Worm (Caenorhabditis elegans) whole organism, midembryonic: Measurements from ENCODE around the gene F09C6.10.

Experiments
- T22C8.4 ChIP-seq: fragments of 200-800 bp; sonication (Bioruptor generic); IDR thresholded peaks from 2 replicates; pipeline ENCODE4 v1.3.6; 2022; ENCODE audit warnings: missing genetic modification characterization, missing compliant biosample characterization
- cog-1 ChIP-seq: sonication (generic microtip); optimal IDR thresholded peaks from 2 replicates; lab custom pipeline; 2016; ENCODE audit warnings: missing genetic modification characterization, missing compliant biosample characterization
- flt-1 ChIP-seq: fragments of 200-800 bp; sonication (Bioruptor generic); IDR thresholded peaks from 2 replicates; pipeline ENCODE4 v1.3.6; 2022; ENCODE audit warnings: missing genetic modification characterization, missing compliant biosample characterization
- klf-2 ChIP-seq: fragments of 200-800 bp; sonication (Bioruptor generic); conservative IDR thresholded peaks from 2 replicates; pipeline ENCODE4 v1.3.6; 2022; ENCODE audit warnings: missing genetic modification reagents, missing genetic modification characterization, missing compliant biosample characterization
- med-1 ChIP-seq: sonication (generic microtip); optimal IDR thresholded peaks from 2 replicates; lab custom pipeline; 2017; ENCODE audit warnings: missing genetic modification characterization, mild to moderate bottlenecking, missing compliant biosample characterization, antibody characterized with exemption, missing genetic modification reagents; ENCODE audit not compliant: insufficient read depth
- ref-1 ChIP-seq: fragments of 200-800 bp; sonication (Bioruptor generic); conservative IDR thresholded peaks from 2 replicates; pipeline ENCODE4 v1.3.6; 2022; ENCODE audit warnings: missing genetic modification reagents, missing genetic modification characterization, missing compliant biosample characterization
- tab-1 ChIP-seq: fragments of 200-800 bp; sonication (Bioruptor generic); IDR thresholded peaks from 2 replicates; pipeline ENCODE4 v1.3.6; 2022; ENCODE audit warnings: missing genetic modification characterization, missing compliant biosample characterization
- ztf-23 ChIP-seq: fragments of 200-800 bp; sonication (Bioruptor generic); IDR thresholded peaks from 2 replicates; pipeline ENCODE4 v1.3.6; 2022; ENCODE audit warnings: missing genetic modification reagents, missing genetic modification characterization, missing compliant biosample characterization
- ztf-29 ChIP-seq: fragments of 200-800 bp; sonication (Bioruptor generic); IDR thresholded peaks from 2 replicates; pipeline ENCODE4 v1.3.6; 2022; ENCODE audit warnings: missing genetic modification reagents, missing genetic modification characterization, missing compliant biosample characterization

F09C6.10 gene

DNA sequence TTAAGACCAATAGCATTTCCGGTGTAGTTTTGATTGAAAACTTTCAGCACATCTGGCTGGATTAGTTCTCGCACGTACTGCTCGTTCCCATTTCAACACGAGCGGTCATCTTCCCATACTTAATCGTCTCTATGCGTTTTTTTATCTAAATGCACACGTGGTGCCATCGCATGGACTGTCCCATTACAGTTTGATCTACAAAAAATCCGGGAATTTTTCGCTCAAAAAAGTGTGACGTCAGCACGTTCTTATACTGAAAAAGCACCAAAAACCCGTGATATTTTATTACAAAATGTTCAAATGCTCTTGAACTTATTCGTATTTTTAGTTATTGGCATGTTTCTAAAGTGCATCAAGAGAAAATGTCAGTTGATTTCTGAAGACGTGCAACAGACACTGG lies 6.0 kb upstream of the F09C6.10 start, which contains the start of gene Y102A5C.4:
Gene Y102A5C.4 (plus strand): TSS at position 301 of the 400 bp plus-strand sequence.
- TF ChIP-seq ztf-23 (GFP tag; lab: Robert Waterston, UW), result no peak
- no peak for TF ChIP-seq cog-1 (tag; lab: Kevin White, UChicago)
- TF ChIP-seq ztf-29 (GFP tag; lab: Robert Waterston, UW), result no peak

DNA sequence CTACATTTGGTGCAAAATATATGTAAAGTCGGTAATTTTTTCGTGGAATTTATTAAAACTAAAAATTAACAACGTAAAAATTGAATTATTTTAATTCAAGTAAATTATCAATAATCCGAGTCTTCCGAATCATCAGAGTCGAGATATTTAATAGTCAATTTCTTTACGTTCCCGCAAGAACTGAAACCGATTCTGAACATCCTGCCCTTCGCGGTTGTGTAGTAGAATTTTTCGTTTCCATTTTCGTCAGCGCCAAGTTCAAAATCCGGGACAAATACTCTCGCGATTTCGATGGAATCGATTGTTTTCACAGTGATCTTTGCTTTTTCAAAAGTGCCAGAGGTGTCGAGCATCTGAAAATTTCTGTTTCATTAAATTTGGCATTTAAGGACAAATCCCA lies 3.7 kb upstream of the F09C6.10 start:
- TF ChIP-seq med-1 (GFP tag; lab: Kevin White, UChicago) (no peak), klf-2 (GFP tag; lab: Robert Waterston, UW) (no peak), tab-1 (GFP tag; lab: Robert Waterston, UW) (no peak), ref-1 (no peak), ztf-29 (GFP tag; lab: Robert Waterston, UW) (no peak), ztf-23 (GFP tag; lab: Robert Waterston, UW) (no peak), flt-1 (GFP tag; lab: Robert Waterston, UW) (no peak), T22C8.4 (GFP tag; lab: Robert Waterston, UW) (no peak), cog-1 (tag; lab: Kevin White, UChicago) (no peak)

DNA sequence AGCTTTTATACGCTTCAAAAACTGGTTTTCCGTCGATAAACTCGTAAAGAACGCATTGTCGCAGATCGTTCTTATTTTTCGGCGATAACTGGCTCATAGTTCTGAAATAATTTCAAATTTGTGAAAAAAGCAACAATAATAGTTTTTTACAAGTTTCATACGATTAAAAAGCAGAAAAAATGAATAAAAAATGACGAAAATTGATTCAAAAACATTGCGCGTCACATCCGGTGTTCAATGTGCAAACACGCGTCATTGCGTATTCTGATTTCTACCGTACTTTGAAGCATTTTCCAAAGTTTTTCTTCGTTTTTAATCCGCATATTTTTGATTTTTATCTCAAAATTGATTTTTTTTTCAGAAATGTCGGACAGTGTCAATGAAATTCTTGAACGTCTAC lies 2.4 kb upstream of the F09C6.10 start, which contains the start of the genes fbxa-206 and Y102A5C.2:
Gene fbxa-206 (minus strand): TSS at position 101 of the 400 bp plus-strand sequence.
Gene Y102A5C.2 (plus strand): TSS at position 354 of the 400 bp plus-strand sequence.
- no peak for TF ChIP-seq ref-1
- TF ChIP-seq ztf-23 (GFP tag; lab: Robert Waterston, UW), result no peak
- no peak for TF ChIP-seq klf-2 (GFP tag; lab: Robert Waterston, UW)
- TF ChIP-seq ztf-29 (GFP tag; lab: Robert Waterston, UW), result no peak
- no peak for TF ChIP-seq T22C8.4 (GFP tag; lab: Robert Waterston, UW)
- TF ChIP-seq cog-1 (tag; lab: Kevin White, UChicago), result no peak
- no peak for TF ChIP-seq med-1 (GFP tag; lab: Kevin White, UChicago)
- TF ChIP-seq flt-1 (GFP tag; lab: Robert Waterston, UW), result no peak
- TF ChIP-seq tab-1 (GFP tag; lab: Robert Waterston, UW), result no peak

DNA sequence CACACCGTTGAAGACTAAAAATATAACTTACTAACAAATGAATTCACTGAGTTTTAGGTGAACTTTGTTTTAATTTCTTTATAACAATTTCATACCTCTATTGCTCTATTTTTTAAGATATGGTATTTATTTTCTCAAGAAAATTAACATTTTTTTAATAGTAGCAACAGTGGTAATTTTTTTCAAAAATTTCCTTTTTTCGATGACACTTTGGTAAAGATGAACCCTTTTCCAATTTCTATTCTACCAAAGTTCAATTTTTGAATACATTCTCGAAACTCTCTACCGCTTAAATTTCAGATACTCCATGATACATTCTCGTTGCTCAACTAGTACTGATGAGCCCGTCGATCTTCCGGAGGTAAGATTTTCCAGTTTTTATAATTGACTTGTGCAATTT lies 4.0 kb downstream of the F09C6.10 start, which contains the start of gene nhr-116:
Gene nhr-116 (plus strand): TSS at position 301 of the 400 bp plus-strand sequence.
- no peak for TF ChIP-seq flt-1 (GFP tag; lab: Robert Waterston, UW)
- no peak for TF ChIP-seq tab-1 (GFP tag; lab: Robert Waterston, UW)
- TF ChIP-seq ref-1, result no peak
- TF ChIP-seq cog-1 (tag; lab: Kevin White, UChicago), result no peak
- no peak for TF ChIP-seq T22C8.4 (GFP tag; lab: Robert Waterston, UW)
- no peak for TF ChIP-seq ztf-29 (GFP tag; lab: Robert Waterston, UW)

DNA sequence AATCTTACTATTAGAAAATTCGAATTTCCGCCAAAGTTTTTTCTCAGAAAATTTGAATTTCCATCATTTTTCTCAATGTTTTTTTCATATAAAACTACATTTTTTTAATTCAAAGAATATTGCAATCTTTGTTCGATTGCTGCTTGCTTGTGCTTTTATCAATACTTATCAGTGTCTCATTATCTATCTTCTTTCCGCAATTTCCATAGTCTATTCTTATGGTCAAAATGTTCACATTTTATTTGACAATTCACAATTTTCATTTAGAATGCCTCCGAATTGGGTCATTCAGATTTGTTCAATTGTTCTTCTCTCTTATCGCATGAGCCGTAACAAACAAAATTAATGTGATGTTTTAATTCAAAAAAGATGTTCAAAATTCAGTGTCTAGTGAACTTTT lies 4.7 kb downstream of the F09C6.10 start:
- no peak for TF ChIP-seq ztf-23 (GFP tag; lab: Robert Waterston, UW)
- TF ChIP-seq flt-1 (GFP tag; lab: Robert Waterston, UW), result no peak
- TF ChIP-seq T22C8.4 (GFP tag; lab: Robert Waterston, UW), result no peak
- TF ChIP-seq tab-1 (GFP tag; lab: Robert Waterston, UW), result no peak
- no peak for TF ChIP-seq med-1 (GFP tag; lab: Kevin White, UChicago)
- no peak for TF ChIP-seq ref-1
- no peak for TF ChIP-seq klf-2 (GFP tag; lab: Robert Waterston, UW)
- no peak for TF ChIP-seq ztf-29 (GFP tag; lab: Robert Waterston, UW)

DNA sequence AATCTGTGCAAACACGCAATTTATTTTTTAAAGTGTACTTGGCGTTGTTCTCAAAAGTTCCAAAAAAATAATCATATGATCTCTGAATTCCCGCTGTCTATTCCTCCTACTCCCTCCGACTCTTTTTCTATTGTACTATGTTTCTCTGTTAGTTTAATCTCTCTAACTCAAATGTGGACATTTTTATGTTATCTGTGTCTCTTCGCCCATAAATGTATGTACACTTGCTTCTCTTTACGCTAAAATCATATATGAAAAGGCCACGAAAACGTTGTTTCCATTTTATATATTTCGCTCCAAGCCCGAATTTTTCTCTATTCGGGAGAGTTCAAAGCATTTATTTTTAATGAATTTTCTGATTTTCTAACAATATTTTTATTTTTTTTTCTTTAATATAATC lies 5.1 kb downstream of the F09C6.10 start:
- no peak for TF ChIP-seq T22C8.4 (GFP tag; lab: Robert Waterston, UW)
- no peak for TF ChIP-seq med-1 (GFP tag; lab: Kevin White, UChicago)
- TF ChIP-seq flt-1 (GFP tag; lab: Robert Waterston, UW), result no peak
- no peak for TF ChIP-seq ztf-29 (GFP tag; lab: Robert Waterston, UW)
- no peak for TF ChIP-seq klf-2 (GFP tag; lab: Robert Waterston, UW)
- no peak for TF ChIP-seq ztf-23 (GFP tag; lab: Robert Waterston, UW)
- no peak for TF ChIP-seq tab-1 (GFP tag; lab: Robert Waterston, UW)
- no peak for TF ChIP-seq ref-1
- TF ChIP-seq cog-1 (tag; lab: Kevin White, UChicago), result no peak

DNA sequence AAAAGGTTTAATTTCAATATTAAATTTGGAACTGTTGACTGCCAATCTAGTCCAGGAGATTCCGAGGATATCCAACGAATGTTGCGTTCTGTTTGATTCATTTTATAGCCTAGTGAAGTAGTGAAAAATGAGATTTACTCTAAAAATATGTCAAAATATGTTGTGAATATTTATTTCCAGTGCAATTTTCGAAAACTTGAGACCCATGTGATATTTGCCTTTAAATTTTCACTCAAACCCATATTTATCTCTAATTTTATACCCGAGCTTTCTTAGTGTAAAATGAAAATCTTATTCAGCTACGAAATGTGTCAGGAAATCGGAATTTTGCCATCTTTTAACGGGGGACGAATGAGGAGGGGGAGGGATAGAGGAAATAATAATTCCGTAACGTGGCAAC lies 6.1 kb downstream of the F09C6.10 start, which contains the start of gene F09C6.16:
Gene F09C6.16 (minus strand): TSS at position 101 of the 400 bp plus-strand sequence.
- TF ChIP-seq flt-1 (GFP tag; lab: Robert Waterston, UW) (no peak), ztf-29 (GFP tag; lab: Robert Waterston, UW) (no peak), T22C8.4 (GFP tag; lab: Robert Waterston, UW) (no peak), cog-1 (tag; lab: Kevin White, UChicago) (no peak), klf-2 (GFP tag; lab: Robert Waterston, UW) (no peak), med-1 (GFP tag; lab: Kevin White, UChicago) (no peak), tab-1 (GFP tag; lab: Robert Waterston, UW) (no peak), ref-1 (no peak), ztf-23 (GFP tag; lab: Robert Waterston, UW) (no peak)

DNA sequence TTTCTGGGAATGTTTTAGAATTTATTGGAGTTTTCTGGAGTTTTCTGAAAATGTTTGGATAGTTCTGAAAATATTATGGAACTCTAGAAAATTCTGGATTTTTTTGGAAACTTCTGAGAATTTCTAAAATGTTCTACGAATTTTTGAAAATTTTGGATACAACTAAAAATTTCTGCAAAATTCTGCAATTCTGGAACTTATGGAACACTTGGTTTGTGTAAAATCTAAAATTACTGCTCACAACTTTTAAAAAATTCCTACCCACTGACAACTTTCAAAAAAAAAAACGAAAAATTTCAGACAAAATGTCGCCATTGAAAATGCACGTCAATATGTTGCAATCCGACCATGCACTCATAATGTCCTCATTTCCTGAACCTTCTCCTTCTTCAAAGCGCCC lies 11.4 kb downstream of the F09C6.10 start, which contains the start of gene nhr-262:
Gene nhr-262 (plus strand): TSS at position 301 of the 400 bp plus-strand sequence.
- TF ChIP-seq klf-2 (GFP tag; lab: Robert Waterston, UW) (no peak), ztf-23 (GFP tag; lab: Robert Waterston, UW) (no peak)

DNA sequence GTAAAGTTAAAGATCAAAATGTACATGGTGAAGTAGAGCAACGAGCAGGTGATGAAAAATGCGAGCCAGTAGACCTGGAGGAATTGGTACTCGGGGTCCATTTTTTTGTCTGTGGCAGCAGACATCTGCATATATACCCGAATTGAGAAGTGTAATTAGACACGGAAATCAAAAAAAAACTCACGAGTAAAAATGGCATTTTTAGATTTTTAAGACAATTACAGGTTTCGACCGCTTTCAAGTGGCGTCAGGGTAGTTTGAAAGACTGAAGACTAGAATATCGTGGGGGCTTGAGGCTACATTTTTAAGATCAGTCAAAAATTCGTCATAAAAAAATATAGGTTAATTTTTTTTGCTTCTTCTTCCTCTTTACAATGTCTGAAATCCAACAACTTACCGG lies 13.3 kb downstream of the F09C6.10 start, which contains the start of gene srd-68:
Gene srd-68 (minus strand): TSS at position 101 of the 400 bp plus-strand sequence.
- no peak for TF ChIP-seq cog-1 (tag; lab: Kevin White, UChicago)
- no peak for TF ChIP-seq T22C8.4 (GFP tag; lab: Robert Waterston, UW)
- no peak for TF ChIP-seq flt-1 (GFP tag; lab: Robert Waterston, UW)
- no peak for TF ChIP-seq ztf-29 (GFP tag; lab: Robert Waterston, UW)
- TF ChIP-seq med-1 (GFP tag; lab: Kevin White, UChicago), result no peak
- no peak for TF ChIP-seq ref-1
- TF ChIP-seq tab-1 (GFP tag; lab: Robert Waterston, UW), result no peak
